Worm (Caenorhabditis elegans): ENCODE measurements around the gene twk-7.
A peak's percentile ranks its signal among the peaks of the same experiment; 100 is the strongest.

Gene twk-7

DNA sequence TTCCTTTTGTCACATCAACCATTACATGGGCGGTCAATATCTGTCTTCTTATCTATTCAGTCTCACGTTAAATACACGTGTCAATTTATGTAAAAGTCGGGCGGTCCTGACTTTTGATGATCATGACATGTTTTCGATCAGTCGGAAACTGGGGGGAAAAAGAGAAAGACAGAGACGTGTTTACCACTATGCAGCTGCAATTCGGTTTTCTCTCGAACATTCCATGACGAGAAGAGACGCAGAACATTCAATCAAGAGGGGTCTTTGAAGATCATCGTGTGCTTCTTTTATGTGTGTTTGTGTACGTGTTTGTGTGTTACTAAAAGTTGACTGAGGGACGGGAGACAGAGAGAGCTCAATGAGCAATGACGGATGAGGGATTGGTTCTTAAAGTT is 14.8 kb upstream of the twk-7 start (continued):
- no peak for TF ChIP-seq zip-11 (GFP tag; IDR thresholded peaks at IDR 0.05)
- TF ChIP-seq nhr-102 (tag; optimal IDR thresholded peaks at IDR 0.05), result peak; percentile 94
- TF ChIP-seq lin-29 (GFP tag; IDR thresholded peaks at IDR 0.05), result no peak
- TF ChIP-seq rbr-2 (tag; optimal IDR thresholded peaks at IDR 0.05), result peak; percentile 90
- peak; percentile 98 for TF ChIP-seq nhr-11 (tag; optimal IDR thresholded peaks at IDR 0.05)
- peak; percentile 96 for TF ChIP-seq php-3 (GFP tag; IDR thresholded peaks at IDR 0.05)
- peak; percentile 45 to 99 for TF ChIP-seq unc-62 (GFP tag; optimal IDR thresholded peaks at IDR 0.05 in 1 of 2)
- TF ChIP-seq unc-62 (tag; optimal IDR thresholded peaks at IDR 0.05), result peak; percentile 31
- TF ChIP-seq vab-7 (GFP tag; IDR thresholded peaks at IDR 0.05), result no peak
- no peak for TF ChIP-seq Y105C5A.15 (GFP tag; IDR thresholded peaks at IDR 0.05)
- TF ChIP-seq skn-1 (tag; optimal IDR thresholded peaks at IDR 0.05), result peak; percentile 53
- TF ChIP-seq R02D3.7 (tag; optimal IDR thresholded peaks at IDR 0.05), result no peak
- TF ChIP-seq ceh-20 (GFP tag; IDR thresholded peaks at IDR 0.05), result peak; percentile 92; the same call in 1 of the 2 replicates
- TF ChIP-seq set-16 (GFP tag; IDR thresholded peaks at IDR 0.05), result peak; percentile 23; the same call in 1 of the 2 replicates
- peak; percentile 58 for TF ChIP-seq dpl-1 (GFP tag; optimal IDR thresholded peaks at IDR 0.05)
- no peak for TF ChIP-seq fkh-10 (GFP tag; optimal IDR thresholded peaks at IDR 0.05)
- peak; percentile 90 for TF ChIP-seq mep-1 (tag; optimal IDR thresholded peaks at IDR 0.05)
- TF ChIP-seq ZK337.2 (GFP tag; IDR thresholded peaks at IDR 0.05), result no peak
- no peak for TF ChIP-seq madf-5 (GFP tag; IDR thresholded peaks at IDR 0.05)
- no peak for TF ChIP-seq ceh-62 (tag; optimal IDR thresholded peaks at IDR 0.05)
- peak; percentile 74 for TF ChIP-seq lin-13 (GFP tag; optimal IDR thresholded peaks at IDR 0.05)
- no peak for TF ChIP-seq ceh-44 (GFP tag; IDR thresholded peaks at IDR 0.05)
- TF ChIP-seq T20F7.1 (GFP tag; optimal IDR thresholded peaks at IDR 0.05), result peak; percentile 82
- TF ChIP-seq spr-3 (GFP tag; optimal IDR thresholded peaks at IDR 0.05), result no peak
- TF ChIP-seq dmd-9 (GFP tag; IDR thresholded peaks at IDR 0.05), result no peak
- peak; percentile 71 for TF ChIP-seq zip-2 (tag; optimal IDR thresholded peaks at IDR 0.05)
- TF ChIP-seq egl-43 (GFP tag; IDR thresholded peaks at IDR 0.05), result no peak
- peak; percentile 88 to 90 for TF ChIP-seq hif-1 (tag; optimal IDR thresholded peaks at IDR 0.05)
- TF ChIP-seq ZK546.5 (tag; optimal IDR thresholded peaks at IDR 0.05), result no peak
- peak; percentile 44 for TF ChIP-seq madf-9 (GFP tag; conservative IDR thresholded peaks at IDR 0.05)
- TF ChIP-seq F37D6.2 (tag; optimal IDR thresholded peaks at IDR 0.05), result peak; percentile 19
- peak; percentile 49 for TF ChIP-seq lin-38 (GFP tag; IDR thresholded peaks at IDR 0.05)
- TF ChIP-seq snpc-4 (tag; optimal IDR thresholded peaks at IDR 0.05), result no peak
- TF ChIP-seq ceh-82 (tag; optimal IDR thresholded peaks at IDR 0.05), result no peak
- no peak for TF ChIP-seq attf-4 (tag; optimal IDR thresholded peaks at IDR 0.05)
- TF ChIP-seq spr-1 (tag; optimal IDR thresholded peaks at IDR 0.05), result peak; percentile 72
- peak; percentile 64; the same call in 1 of the 2 replicates for TF ChIP-seq saeg-2 (GFP tag; IDR thresholded peaks at IDR 0.05)
- no peak for TF ChIP-seq daf-8 (GFP tag; IDR thresholded peaks at IDR 0.05)
- peak; percentile 84 for TF ChIP-seq gei-8 (GFP tag; optimal IDR thresholded peaks at IDR 0.05)
- peak; percentile 78 for TF ChIP-seq hmg-1.1 (GFP tag; IDR thresholded peaks at IDR 0.05)
- no peak for TF ChIP-seq Y48G9A.11 (GFP tag; IDR thresholded peaks at IDR 0.05)
- TF ChIP-seq pqm-1 (tag; optimal IDR thresholded peaks at IDR 0.05), result peak; percentile 15
- TF ChIP-seq unc-39 (tag; optimal IDR thresholded peaks at IDR 0.05), result no peak
- TF ChIP-seq aha-1 (tag), result peak; percentile 70
- no peak for TF ChIP-seq sdz-12 (GFP tag; optimal IDR thresholded peaks at IDR 0.05)
- TF ChIP-seq nhr-76 (tag; optimal IDR thresholded peaks at IDR 0.05), result no peak
- TF ChIP-seq mxl-2 (GFP tag; conservative IDR thresholded peaks at IDR 0.05), result peak; percentile 93
- TF ChIP-seq fos-1 (tag; optimal IDR thresholded peaks at IDR 0.05), result no peak
- peak; percentile 77 for TF ChIP-seq pha-4 (GFP tag; IDR thresholded peaks at IDR 0.05)
- TF ChIP-seq pha-4 (tag; optimal IDR thresholded peaks at IDR 0.05), result peak; percentile 97
- TF ChIP-seq mdt-29 (GFP tag; IDR thresholded peaks at IDR 0.05), result peak; percentile 97
- no peak for TF ChIP-seq snpc-1.2 (GFP tag; IDR thresholded peaks at IDR 0.05)
- peak; percentile 96 for TF ChIP-seq hlh-30 (tag; optimal IDR thresholded peaks at IDR 0.05; ENCODE audit: insufficient read depth)
